Fruit fly (Drosophila melanogaster) whole organism, wandering third instar larva: ENCODE measurements around the gene Ccdc114.
A peak's percentile ranks its signal among the peaks of the same experiment; 100 is the strongest.

ENCODE experiments used
- Abd-B ChIP-seq: fragments of >200 bp; optimal IDR thresholded peaks from 2 replicates; lab custom pipeline; 2017; ENCODE audit warnings: missing biosample characterization, missing genetic modification characterization
- CG32264 ChIP-seq: fragments of 200-800 bp; sonication (Bioruptor generic); optimal IDR thresholded peaks from 2 replicates; lab custom pipeline; 2016; ENCODE audit warnings: missing biosample characterization, missing genetic modification characterization
- CG9705 ChIP-seq: fragments of 200-800 bp; sonication (Bioruptor generic); optimal IDR thresholded peaks from 2 replicates; lab custom pipeline; 2018; ENCODE audit warnings: missing biosample characterization, mild to moderate bottlenecking, missing genetic modification characterization
- CrebA ChIP-seq: fragments of 200-800 bp; sonication (Bioruptor generic); optimal IDR thresholded peaks from 2 replicates; lab custom pipeline; 2016; ENCODE audit warnings: missing biosample characterization, mild to moderate bottlenecking, missing genetic modification characterization, borderline replicate concordance
- Dfd ChIP-seq: fragments of >200 bp; optimal IDR thresholded peaks from 2 replicates; lab custom pipeline; 2017; ENCODE audit warnings: missing biosample characterization, missing genetic modification characterization
- Dif ChIP-seq: fragments of 200-275, 200-300 bp; sonication (Bioruptor generic); optimal IDR thresholded peaks from 2 replicates; lab custom pipeline; 2018; ENCODE audit warnings: missing biosample characterization, missing genetic modification characterization; ENCODE audit not compliant: partially characterized antibody
- GATAd ChIP-seq: sonication (Bioruptor generic); optimal IDR thresholded peaks from 2 replicates; lab custom pipeline; 2016; ENCODE audit warnings: missing biosample characterization, missing genetic modification characterization
- HLH106 ChIP-seq: fragments of 200-800 bp; optimal IDR thresholded peaks from 3 replicates; lab custom pipeline; 2019; ENCODE audit warnings: missing biosample characterization, mild to moderate bottlenecking, missing genetic modification characterization, moderate library complexity
- Hnf4 ChIP-seq: fragments of 200-800 bp; sonication (Bioruptor generic); optimal IDR thresholded peaks from 2 replicates; lab custom pipeline; 2016; ENCODE audit warnings: missing biosample characterization, mild to moderate bottlenecking, missing genetic modification characterization
- Hr78 ChIP-seq: fragments of >200 bp; optimal IDR thresholded peaks from 2 replicates; lab custom pipeline; 2017; ENCODE audit warnings: missing biosample characterization, missing genetic modification characterization
- Hr83 ChIP-seq: fragments of 200-300 bp; sonication (Bioruptor generic); optimal IDR thresholded peaks from 2 replicates; lab custom pipeline; 2016; ENCODE audit warnings: missing biosample characterization, mild to moderate bottlenecking, missing genetic modification characterization, moderate library complexity; ENCODE audit not compliant: poor library complexity, severe bottlenecking
- Jra ChIP-seq: sonication (Bioruptor generic); optimal IDR thresholded peaks from 2 replicates; lab custom pipeline; 2016; ENCODE audit warnings: missing biosample characterization, missing genetic modification characterization
- Mio ChIP-seq: sonication (Bioruptor generic); optimal IDR thresholded peaks from 2 replicates; lab custom pipeline; 2016; ENCODE audit warnings: missing biosample characterization, missing genetic modification characterization
- Myc ChIP-seq: fragments of >200 bp; optimal IDR thresholded peaks from 2 replicates; lab custom pipeline; 2017
- N ChIP-seq: fragments of >200 bp; optimal IDR thresholded peaks from 2 replicates; lab custom pipeline; 2018; ENCODE audit warnings: missing biosample characterization, missing external identifiers, missing genetic modification characterization
- OdsH ChIP-seq: fragments of 200-800 bp; sonication (Bioruptor generic); optimal IDR thresholded peaks from 2 replicates; lab custom pipeline; 2016; ENCODE audit warnings: missing biosample characterization, mild to moderate bottlenecking, missing genetic modification characterization
- Rel ChIP-seq, 2 experiments: fragments of 200-800 bp; sonication (Bioruptor generic) in 1 of 2; optimal IDR thresholded peaks; 2 replicates in 1 of 2; 3 replicates in 1 of 2; lab custom pipeline; 2016 to 2019; ENCODE audit warnings: mild to moderate bottlenecking in 2 of 2, missing biosample characterization in 2 of 2, missing genetic modification characterization in 2 of 2, moderate library complexity in 1 of 2
- Sp1 ChIP-seq: fragments of 200-800 bp; sonication (Bioruptor generic); optimal IDR thresholded peaks from 3 replicates; lab custom pipeline; 2019; ENCODE audit warnings: missing biosample characterization, mild to moderate bottlenecking, missing genetic modification characterization, moderate library complexity
- brk ChIP-seq: fragments of 200-800 bp; sonication (Bioruptor generic); optimal IDR thresholded peaks from 2 replicates; lab custom pipeline; 2016; ENCODE audit warnings: missing biosample characterization, mild to moderate bottlenecking, missing genetic modification characterization
- dl ChIP-seq, 2 experiments: fragments of 175-275, 200-275 bp in 1 of 2; fragments of 200-275 bp in 1 of 2; sonication (Bioruptor generic); optimal IDR thresholded peaks; lab custom pipeline; 2018; ENCODE audit warnings: mild to moderate bottlenecking in 2 of 2, missing biosample characterization in 2 of 2, missing genetic modification characterization in 2 of 2, moderate library complexity in 2 of 2; ENCODE audit not compliant: partially characterized antibody in 2 of 2, insufficient read depth in 1 of 2
- dmrt93B ChIP-seq: fragments of 200-800 bp; sonication (Bioruptor generic); optimal IDR thresholded peaks from 2 replicates; lab custom pipeline; 2018; ENCODE audit warnings: missing biosample characterization, mild to moderate bottlenecking, missing genetic modification characterization
- dsf ChIP-seq: sonication (Bioruptor generic); optimal IDR thresholded peaks from 2 replicates; lab custom pipeline; 2016; ENCODE audit warnings: missing biosample characterization, missing genetic modification characterization, borderline replicate concordance
- ey ChIP-seq: fragments of 200-800 bp; sonication (Bioruptor generic); optimal IDR thresholded peaks from 2 replicates; lab custom pipeline; 2016; ENCODE audit warnings: missing biosample characterization, missing genetic modification characterization
- foxo ChIP-seq, 2 experiments: fragments of 200-800 bp; sonication (Bioruptor generic); optimal IDR thresholded peaks; 2 replicates in 1 of 2; 3 replicates in 1 of 2; lab custom pipeline; 2016 to 2017; ENCODE audit warnings: missing biosample characterization in 2 of 2, missing genetic modification characterization in 2 of 2
- fru ChIP-seq: fragments of 200-800 bp; sonication (Bioruptor generic); optimal IDR thresholded peaks from 3 replicates; lab custom pipeline; 2016; ENCODE audit warnings: missing biosample characterization, mild to moderate bottlenecking, missing genetic modification characterization
- h ChIP-seq: fragments of 200-800 bp; sonication (Bioruptor generic); optimal IDR thresholded peaks from 3 replicates; lab custom pipeline; 2016; ENCODE audit warnings: missing biosample characterization, mild to moderate bottlenecking, missing genetic modification characterization
- jim ChIP-seq: fragments of 175-275, 200-325 bp; sonication (Bioruptor generic); optimal IDR thresholded peaks from 2 replicates; lab custom pipeline; 2016; ENCODE audit warnings: missing biosample characterization, mild to moderate bottlenecking, missing genetic modification characterization
- pan ChIP-seq: fragments of >200 bp; optimal IDR thresholded peaks from 2 replicates; lab custom pipeline; 2017
- psq ChIP-seq: fragments of 200-800 bp; sonication (Bioruptor generic); optimal IDR thresholded peaks from 3 replicates; lab custom pipeline; 2017; ENCODE audit warnings: missing biosample characterization, mild to moderate bottlenecking, missing genetic modification characterization, moderate library complexity
- sage ChIP-seq: fragments of 200-800 bp; sonication (Bioruptor generic); optimal IDR thresholded peaks from 2 replicates; lab custom pipeline; 2016; ENCODE audit warnings: missing biosample characterization, mild to moderate bottlenecking, missing genetic modification characterization
- sv ChIP-seq: fragments of 200-800 bp; sonication (Bioruptor generic); optimal IDR thresholded peaks from 3 replicates; lab custom pipeline; 2016; ENCODE audit warnings: missing biosample characterization, missing genetic modification characterization
- tai ChIP-seq: sonication (Bioruptor generic); optimal IDR thresholded peaks from 2 replicates; lab custom pipeline; 2016; ENCODE audit warnings: missing biosample characterization, missing genetic modification characterization
- woc ChIP-seq: sonication (Bioruptor generic); optimal IDR thresholded peaks from 2 replicates; lab custom pipeline; 2016; ENCODE audit warnings: missing biosample characterization, mild to moderate bottlenecking, missing genetic modification characterization

The Ccdc114 gene

DNA sequence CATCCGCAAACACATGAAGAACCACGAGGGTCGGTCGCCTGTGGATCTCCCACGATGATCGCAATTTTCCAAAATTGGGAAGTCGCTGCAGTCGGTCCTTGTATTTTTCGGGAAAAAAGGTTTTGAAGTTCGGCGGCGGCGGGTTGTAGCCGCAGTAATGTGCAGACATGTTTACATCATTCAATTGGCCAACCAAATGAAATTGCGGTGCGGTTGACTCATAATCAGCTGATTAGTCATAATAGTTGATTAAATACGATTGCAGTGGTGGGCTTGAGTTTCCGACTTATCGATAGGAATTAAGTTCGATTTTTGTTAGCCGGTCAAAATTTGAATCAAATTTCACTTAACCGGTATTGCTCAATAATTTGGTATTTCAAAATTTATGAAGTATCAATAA lies 27.6 kb upstream of the Ccdc114 start, which contains the start of gene CG14907:
Gene CG14907 (minus strand): TSS at position 229 of the 400 bp plus-strand sequence.
- TF ChIP-seq Jra (GFP tag; lab: Kevin White, UChicago) (peak; percentile 14), fru (GFP tag; lab: Kevin White, UChicago) (no peak), woc (GFP tag; lab: Kevin White, UChicago) (no peak), sage (GFP tag; lab: Kevin White, UChicago) (no peak), Hnf4 (GFP tag; lab: Kevin White, UChicago) (no peak), sv (no peak), Dfd (GFP tag; lab: Kevin White, UChicago) (no peak)

DNA sequence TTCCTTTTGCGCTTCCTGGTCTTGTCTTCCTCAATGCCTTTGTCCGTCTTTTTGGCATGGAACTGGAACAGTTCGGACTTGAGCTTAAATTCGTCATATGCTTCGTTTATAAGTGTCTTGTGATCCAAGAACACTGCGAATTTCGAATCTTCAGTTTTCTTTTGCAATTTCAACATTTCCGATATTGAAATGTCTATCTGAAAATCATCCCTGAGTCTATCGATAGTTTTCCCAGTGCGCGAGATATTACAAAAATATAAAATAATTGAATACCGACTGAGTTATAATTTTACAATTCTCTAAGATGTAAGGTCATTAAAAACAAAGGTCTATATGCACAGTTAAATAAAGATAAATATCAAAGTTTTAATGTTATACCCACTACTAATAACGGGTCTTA lies 26.4 kb upstream of the Ccdc114 start, which contains the start of gene Mettl4:
Gene Mettl4 (minus strand): TSS at position 208 of the 400 bp plus-strand sequence.
- TF ChIP-seq Dif (GFP tag; lab: Kevin White, UChicago) (no peak), ey (GFP tag; lab: Kevin White, UChicago) (no peak), Hr83 (no peak), dsf (GFP tag; lab: Kevin White, UChicago) (no peak), foxo (GFP tag; optimal IDR thresholded peaks at IDR 0.05; lab: Kevin White, UChicago) (no peak), Hnf4 (GFP tag; lab: Kevin White, UChicago) (no peak), brk (GFP tag; lab: Kevin White, UChicago) (no peak), HLH106 (tag; lab: Kevin White, UChicago) (no peak), sage (GFP tag; lab: Kevin White, UChicago) (no peak), jim (no peak), h (GFP tag; lab: Kevin White, UChicago) (no peak), tai (GFP tag; lab: Kevin White, UChicago) (no peak), Dfd (GFP tag; lab: Kevin White, UChicago) (no peak), Hr78 (GFP tag; lab: Kevin White, UChicago) (no peak), GATAd (GFP tag; lab: Kevin White, UChicago) (no peak), OdsH (GFP tag; lab: Kevin White, UChicago) (no peak), Rel (GFP tag; optimal IDR thresholded peaks at IDR 0.05; lab: Kevin White, UChicago) (no peak), Rel (tag; optimal IDR thresholded peaks at IDR 0.05; lab: Kevin White, UChicago) (no peak), woc (GFP tag; lab: Kevin White, UChicago) (no peak), CG9705 (GFP tag; lab: Kevin White, UChicago) (no peak), psq (GFP tag; lab: Kevin White, UChicago) (no peak)

DNA sequence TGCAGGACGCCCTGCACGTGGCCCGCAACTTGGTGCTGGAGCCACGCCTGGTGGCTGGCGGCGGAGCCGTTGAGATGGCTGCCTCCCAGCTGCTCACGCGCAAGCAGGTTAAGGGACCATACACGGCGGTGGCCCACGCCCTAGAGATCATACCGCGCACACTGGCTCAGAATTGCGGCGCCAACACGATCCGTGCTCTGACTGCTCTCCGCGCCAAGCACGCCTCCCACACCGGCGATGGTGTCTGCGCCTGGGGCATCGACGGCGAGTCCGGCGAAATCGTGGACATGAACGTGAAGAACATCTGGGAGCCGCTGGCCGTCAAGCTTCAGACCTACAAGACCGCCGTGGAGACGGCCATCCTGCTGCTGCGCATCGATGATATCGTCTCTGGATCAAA lies 24.8 kb upstream of the Ccdc114 start:
- TF ChIP-seq Jra (GFP tag; lab: Kevin White, UChicago) (no peak), psq (GFP tag; lab: Kevin White, UChicago) (no peak), woc (GFP tag; lab: Kevin White, UChicago) (no peak), Rel (GFP tag; optimal IDR thresholded peaks at IDR 0.05; lab: Kevin White, UChicago) (no peak), Rel (tag; optimal IDR thresholded peaks at IDR 0.05; lab: Kevin White, UChicago) (no peak), Dfd (GFP tag; lab: Kevin White, UChicago) (no peak), dmrt93B (GFP tag; lab: Kevin White, UChicago) (no peak), fru (GFP tag; lab: Kevin White, UChicago) (no peak)

DNA sequence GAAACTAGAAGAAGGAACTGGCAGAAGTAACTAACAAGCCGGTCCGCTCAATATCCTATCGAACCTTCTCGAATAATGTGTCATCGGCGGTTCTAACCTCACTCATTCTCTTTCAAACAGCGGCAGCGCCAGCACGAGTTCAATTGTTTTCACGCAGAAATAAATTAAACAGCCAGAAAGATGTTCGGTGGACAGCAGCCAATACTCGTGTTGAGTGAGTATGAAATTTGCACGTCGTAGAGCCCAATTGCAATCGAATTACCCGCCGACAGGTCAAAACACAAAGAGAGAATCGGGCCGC lies 23.1 kb upstream of the Ccdc114 start:
- TF ChIP-seq dl (GFP tag; optimal IDR thresholded peaks at IDR 0.05; lab: Kevin White, UChicago; ENCODE audit: insufficient read depth in 1 of 2, partially characterized antibody in 2 of 2) (no peak), Myc (peak; percentile 46), ey (GFP tag; lab: Kevin White, UChicago) (no peak), Jra (GFP tag; lab: Kevin White, UChicago) (peak; percentile 14), HLH106 (tag; lab: Kevin White, UChicago) (no peak)

DNA sequence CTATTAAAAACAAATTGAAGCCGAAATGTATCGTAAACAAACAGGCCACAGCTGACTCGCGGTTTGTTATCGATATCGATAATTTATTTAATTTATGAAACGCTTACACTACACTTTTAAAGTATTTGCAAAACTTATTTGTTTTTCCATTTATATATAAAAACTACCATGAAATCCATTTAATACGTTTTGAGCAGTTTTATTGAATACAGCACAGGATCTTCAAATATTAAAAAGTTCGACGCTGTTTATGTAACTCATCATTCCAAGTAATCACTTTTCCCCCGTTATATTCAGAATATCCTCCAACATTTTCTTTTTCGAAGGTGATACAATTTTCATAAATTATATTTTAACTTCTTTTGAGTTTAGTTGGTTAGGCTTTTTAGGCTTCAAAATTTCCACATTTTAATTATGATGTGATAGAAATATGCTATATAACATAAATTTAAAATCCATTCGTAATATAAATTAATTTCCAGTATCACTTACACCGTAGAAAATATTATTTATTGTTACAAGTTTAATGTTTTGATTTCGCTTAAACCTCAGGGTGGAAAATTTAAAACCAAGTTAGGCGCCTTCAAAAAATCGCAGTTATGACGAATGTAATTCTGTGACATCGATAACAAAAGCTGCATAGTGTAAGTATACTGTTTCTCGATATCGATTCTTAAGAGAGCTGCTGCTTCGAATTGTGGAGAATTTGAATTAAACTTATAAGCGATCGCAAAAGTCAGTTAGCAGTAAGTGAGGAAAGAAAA lies 22.6 kb upstream of the Ccdc114 start, which contains the start of the genes CG10324 and CCT3:
Gene CG10324 (minus strand): TSS at position 53 of the 764 bp plus-strand sequence.
Gene CCT3 (plus strand): TSS at position 654 of the 764 bp plus-strand sequence.
- no peak for TF ChIP-seq Mio (GFP tag; lab: Kevin White, UChicago)
- TF ChIP-seq psq (GFP tag; lab: Kevin White, UChicago): peak; percentile 6
- no peak for TF ChIP-seq CrebA
- no peak for TF ChIP-seq jim
- TF ChIP-seq CG9705 (GFP tag; lab: Kevin White, UChicago): peak; percentile 69
- peak; percentile 77 for TF ChIP-seq HLH106 (tag; lab: Kevin White, UChicago)
- TF ChIP-seq foxo (GFP tag; optimal IDR thresholded peaks at IDR 0.05; lab: Kevin White, UChicago): no peak
- TF ChIP-seq OdsH (GFP tag; lab: Kevin White, UChicago): peak; percentile 13
- peak; percentile 68 for TF ChIP-seq Sp1 (GFP tag; lab: Kevin White, UChicago)
- TF ChIP-seq Rel (GFP tag; optimal IDR thresholded peaks at IDR 0.05; lab: Kevin White, UChicago): no peak
- TF ChIP-seq Rel (tag; optimal IDR thresholded peaks at IDR 0.05; lab: Kevin White, UChicago): peak; percentile 27
- no peak for TF ChIP-seq Abd-B (GFP tag; lab: Kevin White, UChicago)
- TF ChIP-seq Dfd (GFP tag; lab: Kevin White, UChicago): no peak
- TF ChIP-seq sv: peak; percentile 52
- TF ChIP-seq CG32264 (GFP tag; lab: Kevin White, UChicago): no peak
- TF ChIP-seq pan (lab: Kevin White, UChicago): no peak
- peak; percentile 78 for TF ChIP-seq N (GFP tag; lab: Kevin White, UChicago)
- peak; percentile 49 for TF ChIP-seq ey (GFP tag; lab: Kevin White, UChicago)
